Worm (Caenorhabditis elegans) whole organism, L4 larva: Measurements from ENCODE around the gene C29F5.1.

Source experiments
- ceh-28 ChIP-seq: fragments of 150-350 bp; optimal IDR thresholded peaks from 2 replicates; lab custom pipeline; 2014; ENCODE audit warnings: missing biosample characterization, missing genetic modification reagents, missing genetic modification characterization
- dve-1 ChIP-seq: sonication (generic microtip); optimal IDR thresholded peaks from 2 replicates; lab custom pipeline; 2017; ENCODE audit warnings: antibody characterized with exemption, mild to moderate bottlenecking, missing genetic modification characterization, missing compliant biosample characterization; ENCODE audit not compliant: insufficient read depth
- pha-4 ChIP-seq, 2 experiments: fragments of 150-350 bp in 1 of 2; fragments of 200-800 bp in 1 of 2; sonication (Bioruptor generic) in 1 of 2; IDR thresholded peaks in 1 of 2; optimal IDR thresholded peaks in 1 of 2; 2 replicates each; pipeline versions ENCODE4 v1.3.6 to Lab custom; 2014 to 2022; ENCODE audit warnings: missing genetic modification characterization in 2 of 2, missing genetic modification reagents in 2 of 2, missing biosample characterization in 1 of 2, missing compliant biosample characterization in 1 of 2
- ztf-11 ChIP-seq: fragments of 150-350 bp; optimal IDR thresholded peaks from 2 replicates; lab custom pipeline; 2014; ENCODE audit warnings: missing biosample characterization, missing genetic modification characterization

ce11 chrII:6349968-6350367, 46.6 kb downstream of the C29F5.1 start:
- TF ChIP-seq dve-1 (tag; lab: Kevin White, UChicago) = no peak
- TF ChIP-seq ceh-28 (tag; lab: Kevin White, UChicago) = no peak
- no peak for TF ChIP-seq pha-4 (GFP tag; IDR thresholded peaks at IDR 0.05; lab: Robert Waterston, UW)
- TF ChIP-seq pha-4 (tag; optimal IDR thresholded peaks at IDR 0.05; lab: Kevin White, UChicago) = no peak
- TF ChIP-seq ztf-11 (tag; lab: Kevin White, UChicago) = no peak
